Fruit fly (Drosophila melanogaster) whole organism, embryonic: ENCODE measurements around the gene rasp.

ENCODE experiments used
- Bdp1 ChIP-seq: fragments of 200-800 bp; sonication (Bioruptor generic); optimal IDR thresholded peaks from 3 replicates; lab custom pipeline; 2016; ENCODE audit warnings: missing biosample characterization, missing genetic modification characterization
- Blimp-1 ChIP-seq: fragments of 200-800 bp; sonication (Bioruptor generic); optimal IDR thresholded peaks from 3 replicates; lab custom pipeline; 2018; ENCODE audit warnings: missing biosample characterization, missing genetic modification characterization, mild to moderate bottlenecking, moderate library complexity, missing genetic modification reagents
- CG12659 ChIP-seq: fragments of 200-800 bp; sonication (Bioruptor generic); optimal IDR thresholded peaks from 3 replicates; lab custom pipeline; 2017; ENCODE audit warnings: mild to moderate bottlenecking, missing biosample characterization, missing genetic modification reagents, missing genetic modification characterization
- CG12744 ChIP-seq: fragments of 200-800 bp; sonication (Bioruptor generic); optimal IDR thresholded peaks from 2 replicates; lab custom pipeline; 2016; ENCODE audit warnings: missing biosample characterization, missing genetic modification characterization
- CG12942 ChIP-seq: fragments of 200-800 bp; sonication (Bioruptor generic); optimal IDR thresholded peaks from 3 replicates; lab custom pipeline; 2016; ENCODE audit warnings: missing biosample characterization, missing genetic modification characterization
- CG13123 ChIP-seq: fragments of 200-800 bp; sonication (Bioruptor generic); optimal IDR thresholded peaks from 2 replicates; lab custom pipeline; 2016; ENCODE audit warnings: missing biosample characterization, missing genetic modification characterization
- CG1792 ChIP-seq: fragments of 200-800 bp; sonication (Bioruptor generic); optimal IDR thresholded peaks from 2 replicates; lab custom pipeline; 2016; ENCODE audit warnings: missing biosample characterization, missing genetic modification characterization
- CG2199 ChIP-seq: fragments of 200-800 bp; sonication (Bioruptor generic); IDR thresholded peaks from 3 replicates; pipeline ENCODE4 v1.3.6; 2022; ENCODE audit warnings: missing biosample characterization, missing genetic modification characterization
- CG2889 ChIP-seq: fragments of 200-800 bp; sonication (Bioruptor generic); IDR thresholded peaks from 3 replicates; pipeline ENCODE4 v1.3.6; 2022; ENCODE audit warnings: missing biosample characterization, missing genetic modification characterization
- CG30431 ChIP-seq: fragments of 200-800 bp; sonication (Bioruptor generic); optimal IDR thresholded peaks from 2 replicates; lab custom pipeline; 2017; ENCODE audit warnings: missing biosample characterization, missing genetic modification characterization
- CG3995 ChIP-seq: fragments of 200-800 bp; sonication (Bioruptor generic); optimal IDR thresholded peaks from 3 replicates; lab custom pipeline; 2016; ENCODE audit warnings: missing biosample characterization, missing genetic modification characterization
- CG42726 ChIP-seq: fragments of 200-800 bp; sonication (Bioruptor generic); IDR thresholded peaks from 2 replicates; pipeline ENCODE4 v1.3.6; 2022; ENCODE audit warnings: missing biosample characterization, missing genetic modification characterization; ENCODE audit not compliant: partially characterized antibody
- CG4360 ChIP-seq: fragments of 200-800 bp; sonication (Bioruptor generic); IDR thresholded peaks from 2 replicates; pipeline ENCODE4 v1.3.6; 2022; ENCODE audit warnings: missing biosample characterization, missing genetic modification characterization
- CG43689 ChIP-seq: fragments of 200-800 bp; sonication (Bioruptor generic); IDR thresholded peaks from 2 replicates; pipeline ENCODE4 v1.3.6; 2022; ENCODE audit warnings: missing biosample characterization, missing genetic modification characterization
- CG4730 ChIP-seq: fragments of 200-800 bp; sonication (Bioruptor generic); IDR thresholded peaks from 2 replicates; pipeline ENCODE4 v1.3.6; 2022; ENCODE audit warnings: missing biosample characterization, missing genetic modification characterization
- CG5953 ChIP-seq: fragments of 200-800 bp; sonication (Bioruptor generic); IDR thresholded peaks from 2 replicates; pipeline ENCODE4 v1.3.6; 2022; ENCODE audit warnings: missing biosample characterization, missing genetic modification characterization
- CG6654 ChIP-seq: fragments of 200-800 bp; sonication (Bioruptor generic); optimal IDR thresholded peaks from 2 replicates; lab custom pipeline; 2017; ENCODE audit warnings: missing biosample characterization, mild to moderate bottlenecking, missing genetic modification characterization
- CG6683 ChIP-seq: fragments of 200-800 bp; sonication (Bioruptor generic); optimal IDR thresholded peaks from 2 replicates; lab custom pipeline; 2017; ENCODE audit warnings: missing biosample characterization, mild to moderate bottlenecking, missing genetic modification characterization, missing genetic modification reagents
- CG7271 ChIP-seq: fragments of 200-800 bp; sonication (Bioruptor generic); optimal IDR thresholded peaks from 2 replicates; lab custom pipeline; 2018; ENCODE audit warnings: missing biosample characterization, mild to moderate bottlenecking, missing genetic modification characterization, moderate library complexity
- Camta ChIP-seq: fragments of 200-800 bp; sonication (Bioruptor generic); optimal IDR thresholded peaks from 2 replicates; lab custom pipeline; 2016; ENCODE audit warnings: missing biosample characterization, missing genetic modification characterization
- Dfd ChIP-seq, 2 experiments: fragments of >200 bp; optimal IDR thresholded peaks; 2 replicates each; lab custom pipeline; 2017; ENCODE audit warnings: missing biosample characterization in 2 of 2, missing genetic modification characterization in 2 of 2
- E2f1 ChIP-seq: fragments of 200-800 bp; sonication (Bioruptor generic); IDR thresholded peaks from 2 replicates; pipeline ENCODE4 v1.3.6; 2022; ENCODE audit warnings: missing biosample characterization, missing genetic modification characterization
- Elba2 ChIP-seq: fragments of 200-800 bp; sonication (Bioruptor generic); optimal IDR thresholded peaks from 3 replicates; lab custom pipeline; 2016; ENCODE audit warnings: missing biosample characterization, missing genetic modification characterization
- Fer2 ChIP-seq: fragments of 200-800 bp; sonication (Bioruptor generic); optimal IDR thresholded peaks from 2 replicates; lab custom pipeline; 2018; ENCODE audit warnings: missing biosample characterization, mild to moderate bottlenecking, missing genetic modification characterization, moderate library complexity
- H15 ChIP-seq: fragments of 200-800 bp; sonication (Bioruptor generic); IDR thresholded peaks from 3 replicates; pipeline ENCODE4 v1.3.6; 2022; ENCODE audit warnings: missing biosample characterization, missing genetic modification characterization
- Hr3 ChIP-seq: fragments of 200-800 bp; sonication (Bioruptor generic); optimal IDR thresholded peaks from 3 replicates; lab custom pipeline; 2016; ENCODE audit warnings: missing biosample characterization, missing genetic modification characterization
- Neu2 ChIP-seq: fragments of 200-800 bp; sonication (Bioruptor generic); optimal IDR thresholded peaks from 3 replicates; lab custom pipeline; 2016; ENCODE audit warnings: missing biosample characterization, missing genetic modification characterization, borderline replicate concordance
- Six4 ChIP-seq: fragments of 200-800 bp; sonication (Bioruptor generic); optimal IDR thresholded peaks from 2 replicates; lab custom pipeline; 2016; ENCODE audit warnings: missing biosample characterization, missing genetic modification characterization
- Sry-δ ChIP-seq: fragments of 200-800 bp; sonication (Bioruptor generic); optimal IDR thresholded peaks from 2 replicates; lab custom pipeline; 2016; ENCODE audit warnings: missing biosample characterization, missing genetic modification characterization
- TFAM ChIP-seq: fragments of 200-800 bp; sonication (Bioruptor generic); optimal IDR thresholded peaks from 2 replicates; lab custom pipeline; 2017; ENCODE audit warnings: missing biosample characterization, missing genetic modification characterization, inconsistent platforms
- Trl ChIP-seq, 3 experiments: fragments of >200 bp in 2 of 3; fragments of 200-800 bp in 1 of 3; sonication (Bioruptor generic) in 1 of 3; optimal IDR thresholded peaks; 2 replicates in 1 of 3; 3 replicates in 2 of 3; lab custom pipeline; 2016 to 2017; ENCODE audit warnings: missing biosample characterization in 1 of 3, missing genetic modification characterization in 1 of 3
- ab ChIP-seq: fragments of 200-800 bp; sonication (Bioruptor generic); optimal IDR thresholded peaks from 2 replicates; lab custom pipeline; 2016; ENCODE audit warnings: missing biosample characterization, missing genetic modification characterization
- bcd ChIP-seq: fragments of 200-800 bp; sonication (Bioruptor generic); optimal IDR thresholded peaks from 2 replicates; lab custom pipeline; 2017; ENCODE audit warnings: missing biosample characterization, mild to moderate bottlenecking, missing genetic modification characterization
- chif ChIP-seq, 2 experiments: fragments of 200-800 bp; sonication (Bioruptor generic); optimal IDR thresholded peaks; 3 replicates each; lab custom pipeline; 2016; ENCODE audit warnings: missing biosample characterization in 2 of 2, missing genetic modification characterization in 2 of 2
- ci ChIP-seq: fragments of 200-800 bp; sonication (Bioruptor generic); IDR thresholded peaks from 3 replicates; pipeline ENCODE4 v1.3.6; 2022; ENCODE audit warnings: missing biosample characterization, missing genetic modification characterization
- disco-r ChIP-seq: fragments of 200-800 bp; sonication (Bioruptor generic); optimal IDR thresholded peaks from 2 replicates; lab custom pipeline; 2016; ENCODE audit warnings: missing biosample characterization, missing genetic modification characterization
- ewg ChIP-seq: fragments of 200-800 bp; sonication (Bioruptor generic); optimal IDR thresholded peaks from 3 replicates; lab custom pipeline; 2017; ENCODE audit warnings: mild to moderate bottlenecking, missing biosample characterization, missing genetic modification reagents, missing genetic modification characterization
- fd96Cb ChIP-seq: fragments of 200-800 bp; sonication (Bioruptor generic); optimal IDR thresholded peaks from 2 replicates; lab custom pipeline; 2018; ENCODE audit warnings: missing biosample characterization, mild to moderate bottlenecking, missing genetic modification characterization, moderate library complexity
- gce ChIP-seq: fragments of 200-800 bp; sonication (Bioruptor generic); IDR thresholded peaks from 3 replicates; pipeline ENCODE4 v1.3.6; 2022; ENCODE audit warnings: missing biosample characterization, missing genetic modification characterization
- lbe ChIP-seq: fragments of 200-800 bp; sonication (Bioruptor generic); optimal IDR thresholded peaks from 2 replicates; lab custom pipeline; 2016; ENCODE audit warnings: missing biosample characterization, mild to moderate bottlenecking, missing genetic modification characterization
- luna ChIP-seq: fragments of 200-800 bp; sonication (Bioruptor generic); optimal IDR thresholded peaks from 2 replicates; lab custom pipeline; 2016; ENCODE audit warnings: missing biosample characterization, missing genetic modification characterization
- nau ChIP-seq: fragments of 200-800 bp; sonication (Bioruptor generic); optimal IDR thresholded peaks from 3 replicates; lab custom pipeline; 2017; ENCODE audit warnings: missing biosample characterization, mild to moderate bottlenecking, missing genetic modification characterization, missing genetic modification reagents
- otp ChIP-seq: fragments of 200-800 bp; sonication (Bioruptor generic); IDR thresholded peaks from 3 replicates; pipeline ENCODE4, ENCODE4 v1.3.6; 2022; ENCODE audit warnings: missing biosample characterization, missing genetic modification characterization
- pfk ChIP-seq: fragments of 200-800 bp; sonication (Bioruptor generic); optimal IDR thresholded peaks from 2 replicates; lab custom pipeline; 2018; ENCODE audit warnings: missing biosample characterization, mild to moderate bottlenecking, missing genetic modification characterization, moderate library complexity
- ranshi ChIP-seq: fragments of 200-800 bp; sonication (Bioruptor generic); IDR thresholded peaks from 2 replicates; pipeline ENCODE4 v1.3.6; 2022; ENCODE audit warnings: missing biosample characterization, missing genetic modification characterization
- tio ChIP-seq: fragments of 200-800 bp; sonication (Bioruptor generic); optimal IDR thresholded peaks from 2 replicates; lab custom pipeline; 2017; ENCODE audit warnings: missing biosample characterization, missing genetic modification characterization, inconsistent platforms
- tll ChIP-seq, 2 experiments: fragments of 200-800 bp in 1 of 2; fragments of >200 bp in 1 of 2; sonication (Bioruptor generic) in 1 of 2; optimal IDR thresholded peaks; 2 replicates each; lab custom pipeline; 2017 to 2019; ENCODE audit warnings: missing biosample characterization in 2 of 2, missing genetic modification characterization in 2 of 2, mild to moderate bottlenecking in 1 of 2, moderate library complexity in 1 of 2
- tup ChIP-seq: fragments of 200-800 bp; sonication (Bioruptor generic); optimal IDR thresholded peaks from 2 replicates; lab custom pipeline; 2016; ENCODE audit warnings: missing biosample characterization, mild to moderate bottlenecking, missing genetic modification characterization, moderate library complexity
- twi ChIP-seq: fragments of 200-800 bp; optimal IDR thresholded peaks from 2 replicates; lab custom pipeline; 2019; ENCODE audit warnings: missing biosample characterization, mild to moderate bottlenecking, missing genetic modification characterization, moderate library complexity
- vnd ChIP-seq: fragments of 200-800 bp; sonication (Bioruptor generic); IDR thresholded peaks from 3 replicates; pipeline ENCODE4 v1.3.6; 2022; ENCODE audit warnings: missing biosample characterization, missing genetic modification characterization; ENCODE audit not compliant: partially characterized antibody

rasp gene

dm6 chr3L:3194059-3194458 is 32.1 kb downstream of the rasp start (continued):
- TF ChIP-seq CG12744 (peak; percentile 3), CG2889 (GFP tag; lab: Robert Waterston, UW) (peak; percentile 81), Sry-δ (GFP tag; lab: Kevin White, UChicago) (peak; percentile 5), tio (GFP tag; lab: Kevin White, UChicago) (peak; percentile 88), gce (GFP tag; lab: Robert Waterston, UW) (peak; percentile 86), ab (GFP tag; lab: Kevin White, UChicago) (no peak), ci (GFP tag; lab: Robert Waterston, UW) (peak; percentile 97), CG43689 (peak; percentile 77), Camta (GFP tag; lab: Kevin White, UChicago) (peak; percentile 32), tll (GFP tag; optimal IDR thresholded peaks at IDR 0.05; lab: Kevin White, UChicago) (peak in 1 of 2 experiments; percentile 19), nau (GFP tag; lab: Kevin White, UChicago) (peak; percentile 90), CG2199 (GFP tag; lab: Robert Waterston, UW) (peak; percentile 94), otp (GFP tag; lab: Robert Waterston, UW) (peak; percentile 92; the same call in 2 of the 3 replicates), CG4360 (GFP tag; lab: Robert Waterston, UW) (peak; percentile 71), CG5953 (peak; percentile 93), CG13123 (GFP tag; lab: Kevin White, UChicago) (peak; percentile 81), vnd (no peak), CG7271 (peak; percentile 92), fd96Cb (tag; lab: Kevin White, UChicago) (peak; percentile 96), ewg (GFP tag; lab: Kevin White, UChicago) (peak; percentile 94), ranshi (GFP tag; lab: Robert Waterston, UW) (peak; percentile 95), bcd (GFP tag; lab: Kevin White, UChicago) (peak; percentile 90), E2f1 (peak; percentile 94), Hr3 (peak; percentile 89), Trl (optimal IDR thresholded peaks at IDR 0.05; lab: Kevin White, UChicago) (no peak), Trl (GFP tag; optimal IDR thresholded peaks at IDR 0.05; lab: Kevin White, UChicago) (peak; percentile 47), disco-r (GFP tag; lab: Kevin White, UChicago) (peak; percentile 28), H15 (peak; percentile 91), luna (peak; percentile 8), twi (tag; lab: Kevin White, UChicago) (peak; percentile 77), Six4 (GFP tag; lab: Kevin White, UChicago) (peak; percentile 91), CG6683 (GFP tag; lab: Kevin White, UChicago) (peak; percentile 86), Blimp-1 (GFP tag; lab: Kevin White, UChicago) (peak; percentile 90), CG6654 (GFP tag; lab: Kevin White, UChicago) (peak; percentile 75), Bdp1 (GFP tag; lab: Kevin White, UChicago) (peak; percentile 75), Fer2 (tag; lab: Kevin White, UChicago) (peak; percentile 77), Elba2 (GFP tag; lab: Kevin White, UChicago) (peak; percentile 55), CG3995 (peak; percentile 36), TFAM (GFP tag; lab: Kevin White, UChicago) (peak; percentile 75), tup (peak; percentile 77), CG4730 (peak; percentile 90), CG42726 (GFP tag; lab: Robert Waterston, UW) (no peak), pfk (GFP tag; lab: Kevin White, UChicago) (peak; percentile 2), lbe (GFP tag; lab: Kevin White, UChicago) (peak; percentile 94), CG1792 (GFP tag; lab: Kevin White, UChicago) (peak; percentile 50), Neu2 (GFP tag; lab: Kevin White, UChicago) (no peak), Dfd (GFP tag; optimal IDR thresholded peaks at IDR 0.05; lab: Kevin White, UChicago) (no peak), chif (GFP tag; optimal IDR thresholded peaks at IDR 0.05; lab: Kevin White, UChicago) (peak; percentile 47 to 57), CG12942 (GFP tag; lab: Kevin White, UChicago) (peak; percentile 80), CG30431 (GFP tag; lab: Kevin White, UChicago) (peak; percentile 84), CG12659 (peak; percentile 93)
